Fruit fly (Drosophila melanogaster): ENCODE data around the gene CG7142.

The CG7142 gene

DNA sequence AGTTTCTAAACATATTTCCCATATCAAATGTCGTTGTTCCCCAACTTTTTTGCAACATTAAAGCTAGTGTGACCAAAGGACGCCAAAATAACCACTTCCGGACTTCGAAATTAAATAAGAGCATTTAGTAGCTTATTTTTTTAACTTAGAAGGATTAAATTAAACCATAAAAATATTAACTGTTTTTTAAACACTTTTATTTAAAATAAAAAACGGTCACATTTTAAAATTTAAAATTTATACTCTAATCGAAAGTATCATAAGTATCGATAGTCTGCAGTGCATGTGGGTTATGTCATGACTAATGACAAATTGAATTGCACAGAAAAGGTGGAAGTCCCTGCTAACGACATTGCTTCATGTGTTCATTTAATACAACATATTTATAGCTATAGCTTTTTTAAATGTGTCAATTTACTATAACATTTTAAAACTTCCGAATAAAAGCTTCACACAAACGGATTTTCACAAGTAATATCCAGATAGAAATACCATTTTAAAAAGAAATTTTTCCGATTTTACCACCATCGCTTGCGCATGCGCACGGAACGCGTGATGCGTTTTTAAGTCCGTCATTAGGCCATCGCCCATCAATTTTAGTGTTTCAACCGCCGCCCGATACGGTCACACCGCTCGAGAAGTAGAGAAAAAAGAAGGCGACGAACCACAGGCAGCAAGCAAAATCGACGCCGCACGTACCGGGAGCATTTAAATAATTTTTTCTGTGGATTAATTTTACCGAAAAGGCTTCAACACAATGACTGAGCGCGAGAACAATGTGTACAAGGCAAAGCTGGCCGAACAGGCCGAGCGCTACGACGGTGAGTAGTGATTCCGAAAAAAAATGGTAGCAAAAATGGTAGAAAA is 37.0 kb downstream of the CG7142 start, which contains the start of the genes CG7156 and 14-3-3epsilon (continued):
- TF ChIP-seq CG42726 (GFP tag; IDR thresholded peaks at IDR 0.05; ENCODE audit: partially characterized antibody) (peak; percentile 65), Nf-YB (GFP tag; optimal IDR thresholded peaks at IDR 0.05) (peak; percentile 19), Meics (GFP tag; optimal IDR thresholded peaks at IDR 0.05) (no peak), CG2116 (GFP tag; optimal IDR thresholded peaks at IDR 0.05) (peak; percentile 88), ems (GFP tag; optimal IDR thresholded peaks at IDR 0.05) (no peak), unc-4 (GFP tag; IDR thresholded peaks at IDR 0.05; ENCODE audit: partially characterized antibody) (peak; percentile 45; the same call in 1 of the 2 replicates), CG11695 (GFP tag; IDR thresholded peaks at IDR 0.05) (no peak), bowl (GFP tag; IDR thresholded peaks at IDR 0.05) (no peak), fd3F (GFP tag; optimal IDR thresholded peaks at IDR 0.05) (peak; percentile 41), sob (GFP tag; IDR thresholded peaks at IDR 0.05) (peak; percentile 20; the same call in 1 of the 2 replicates), Mad (GFP tag; optimal IDR thresholded peaks at IDR 0.05) (peak; percentile 23), da (GFP tag; optimal IDR thresholded peaks at IDR 0.05) (no peak), CG30403 (GFP tag; optimal IDR thresholded peaks at IDR 0.05) (peak; percentile 67), CG3163 (GFP tag; optimal IDR thresholded peaks at IDR 0.05) (peak; percentile 1), Lim3 (GFP tag; IDR thresholded peaks at IDR 0.05) (no peak), CG13123 (GFP tag; optimal IDR thresholded peaks at IDR 0.05) (no peak), ara (GFP tag; IDR thresholded peaks at IDR 0.05) (no peak), CG10267 (tag; optimal IDR thresholded peaks at IDR 0.05) (peak; percentile 75), Kr (GFP tag; optimal IDR thresholded peaks at IDR 0.05) (no peak), Hey (tag; optimal IDR thresholded peaks at IDR 0.05) (no peak), CG13775 (GFP tag; optimal IDR thresholded peaks at IDR 0.05) (peak; percentile 42), ftz-f1 (GFP tag; optimal IDR thresholded peaks at IDR 0.05) (no peak), otp (GFP tag; IDR thresholded peaks at IDR 0.05) (0 out of 3 replicates have a peak, but pooled peaks have one; percentile 19), chinmo (GFP tag; IDR thresholded peaks at IDR 0.05; ENCODE audit: partially characterized antibody) (no peak), MESR4 (GFP tag; optimal IDR thresholded peaks at IDR 0.05) (peak; percentile 88), CG13624 (GFP tag; optimal IDR thresholded peaks at IDR 0.05) (peak; percentile 9), CG6689 (GFP tag; IDR thresholded peaks at IDR 0.05) (peak; percentile 33; the same call in 1 of the 2 replicates), btn (GFP tag; optimal IDR thresholded peaks at IDR 0.05) (no peak), CG5953 (GFP tag; IDR thresholded peaks at IDR 0.05) (no peak), CG17361 (GFP tag; IDR thresholded peaks at IDR 0.05) (peak; percentile 73; the same call in 2 of the 3 replicates), psq (GFP tag; optimal IDR thresholded peaks at IDR 0.05) (no peak), CG16815 (GFP tag; optimal IDR thresholded peaks at IDR 0.05) (peak; percentile 9), CG17829 (tag; optimal IDR thresholded peaks at IDR 0.05) (peak; percentile 16), NFAT (GFP tag; IDR thresholded peaks at IDR 0.05) (0 out of 2 replicates have a peak, but pooled peaks have one; percentile 3), CG3838 (GFP tag; optimal IDR thresholded peaks at IDR 0.05) (peak; percentile 14), crc (GFP tag; optimal IDR thresholded peaks at IDR 0.05) (no peak), Vsx1 (GFP tag; optimal IDR thresholded peaks at IDR 0.05) (no peak), Dp (GFP tag; optimal IDR thresholded peaks at IDR 0.05) (peak; percentile 65), sens (GFP tag) (peak; percentile 91), CG4282 (GFP tag; optimal IDR thresholded peaks at IDR 0.05) (peak; percentile 9), CG30431 (GFP tag; optimal IDR thresholded peaks at IDR 0.05) (no peak), CG6791 (GFP tag; IDR thresholded peaks at IDR 0.05; ENCODE audit: partially characterized antibody) (peak; percentile 52; the same call in 2 of the 3 replicates), Nf-YA (GFP tag; IDR thresholded peaks at IDR 0.05) (0 out of 2 replicates have a peak, but pooled peaks have one; percentile 5), CG17385 (GFP tag; optimal IDR thresholded peaks at IDR 0.05) (peak; percentile 51), CG32767 (GFP tag; IDR thresholded peaks at IDR 0.05) (peak; percentile 63)
